Fruit fly (Drosophila melanogaster) whole organism: ENCODE results near the gene CG43901.

Source experiments
- CG8478 ChIP-seq: fragments of >200 bp; optimal IDR thresholded peaks from 2 replicates; lab custom pipeline; 2018; ENCODE audit warnings: inconsistent platforms
- Dll ChIP-seq: fragments of >200 bp; optimal IDR thresholded peaks from 2 replicates; lab custom pipeline; 2017
- EcR ChIP-seq, 2 experiments: fragments of >200 bp; optimal IDR thresholded peaks; 2 replicates each; lab custom pipeline; 2017; ENCODE audit warnings: missing biosample characterization in 2 of 2, missing genetic modification characterization in 2 of 2, missing genetic modification reagents in 2 of 2
- pan ChIP-seq: fragments of >200 bp; optimal IDR thresholded peaks from 2 replicates; lab custom pipeline; 2017
- psq ChIP-seq: fragments of >200 bp; optimal IDR thresholded peaks from 2 replicates; lab custom pipeline; 2017
- usp ChIP-seq: fragments of >200 bp; optimal IDR thresholded peaks from 2 replicates; lab custom pipeline; 2017; ENCODE audit warnings: missing biosample characterization, missing genetic modification characterization, mixed read lengths

CG43901 gene

DNA sequence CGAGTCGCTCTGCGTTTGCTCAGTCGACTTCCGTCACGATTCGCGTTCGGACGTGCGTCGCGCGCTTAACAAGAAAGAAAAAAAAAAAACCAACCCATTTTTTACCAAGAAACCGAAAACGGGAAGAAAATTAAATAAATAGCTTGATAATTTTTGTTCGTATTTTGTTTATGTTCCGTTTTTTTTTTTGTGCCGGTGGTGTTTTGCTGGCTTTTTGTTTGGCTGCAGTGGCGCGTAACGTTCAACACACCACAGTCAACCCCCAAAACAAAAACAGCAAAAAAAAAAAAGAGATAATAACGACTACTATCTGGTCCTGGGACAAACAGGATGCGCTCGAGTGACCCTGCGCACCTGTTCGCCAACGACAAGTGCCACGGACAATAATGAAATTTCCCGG lies at the start of gene CG43901:
Gene CG43901, plus strand, starts transcription at position 301 of the 400 bp plus-strand sequence.
- TF ChIP-seq usp (GFP tag; lab: Kevin White, UChicago) = no peak
- no peak for TF ChIP-seq psq (lab: Kevin White, UChicago)
- no peak for TF ChIP-seq CG8478 (lab: Kevin White, UChicago)
- TF ChIP-seq pan = no peak
- no peak for TF ChIP-seq EcR (GFP tag; optimal IDR thresholded peaks at IDR 0.05; lab: Kevin White, UChicago)
- TF ChIP-seq Dll (lab: Kevin White, UChicago) = no peak

DNA sequence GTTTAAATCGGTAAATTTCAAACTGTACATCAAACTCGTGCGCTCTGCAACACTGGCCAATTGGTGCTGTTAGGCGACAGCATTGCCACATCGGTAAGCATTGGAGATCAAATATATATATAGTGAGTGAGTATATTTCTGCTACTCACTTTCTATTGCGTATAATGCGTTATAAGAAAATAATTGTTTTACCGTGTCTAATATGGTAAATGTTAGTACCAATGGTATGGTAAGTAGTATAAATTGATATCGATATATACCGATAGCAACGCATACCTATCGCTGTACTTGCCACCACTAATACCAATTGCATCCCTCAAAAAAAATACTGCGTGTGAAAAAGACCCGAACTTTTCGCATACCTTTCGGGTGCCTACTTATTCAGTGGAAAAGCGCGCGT lies 48.2 kb upstream of the CG43901 start, which contains the start of the genes sofe and CG2186:
Gene sofe, minus strand, starts transcription at position 38 of the 400 bp plus-strand sequence.
Gene CG2186, plus strand, starts transcription at position 280 of the 400 bp plus-strand sequence.
- TF ChIP-seq EcR (GFP tag; optimal IDR thresholded peaks at IDR 0.05; lab: Kevin White, UChicago) (no peak), CG8478 (lab: Kevin White, UChicago) (no peak), psq (lab: Kevin White, UChicago) (no peak), Dll (lab: Kevin White, UChicago) (no peak), usp (GFP tag; lab: Kevin White, UChicago) (no peak), pan (no peak)

- TF ChIP-seq usp (GFP tag; lab: Kevin White, UChicago) (no peak), pan (no peak), CG8478 (lab: Kevin White, UChicago) (peak; percentile 67)
Observed at dm6 chrX:10857853-10858252, 47.7 kb upstream of the CG43901 start.

- TF ChIP-seq psq (lab: Kevin White, UChicago) (no peak), EcR (GFP tag; optimal IDR thresholded peaks at IDR 0.05; lab: Kevin White, UChicago) (no peak), CG8478 (lab: Kevin White, UChicago) (no peak), Dll (lab: Kevin White, UChicago) (no peak), pan (no peak), usp (GFP tag; lab: Kevin White, UChicago) (no peak)
Observed at dm6 chrX:10865580-10866331, 39.8 kb upstream of the CG43901 start.

DNA sequence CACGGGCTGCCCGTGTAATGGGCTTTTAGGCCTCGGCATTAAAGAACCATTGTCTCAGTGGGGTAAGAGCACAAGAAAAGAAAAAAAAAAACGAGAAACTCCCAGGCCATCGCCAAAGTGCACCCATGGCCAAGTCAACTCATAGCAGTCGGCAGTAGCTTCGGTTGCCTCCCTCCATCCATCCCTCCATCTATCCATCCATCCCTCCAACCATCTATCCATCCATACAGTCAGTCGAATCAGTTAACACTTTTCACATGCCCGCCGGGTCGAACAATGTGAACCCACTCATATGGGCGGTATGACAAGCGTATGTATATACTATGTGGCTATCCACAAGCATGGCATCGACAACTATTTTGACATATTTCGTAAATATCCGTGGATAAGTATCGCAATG lies 37.9 kb upstream of the CG43901 start:
- TF ChIP-seq usp (GFP tag; lab: Kevin White, UChicago) = no peak
- TF ChIP-seq CG8478 (lab: Kevin White, UChicago) = no peak
- TF ChIP-seq pan = no peak
- no peak for TF ChIP-seq Dll (lab: Kevin White, UChicago)
- TF ChIP-seq EcR (GFP tag; optimal IDR thresholded peaks at IDR 0.05; lab: Kevin White, UChicago) = no peak
- no peak for TF ChIP-seq psq (lab: Kevin White, UChicago)

- TF ChIP-seq pan (no peak), Dll (lab: Kevin White, UChicago) (no peak), usp (GFP tag; lab: Kevin White, UChicago) (no peak), CG8478 (lab: Kevin White, UChicago) (no peak), psq (lab: Kevin White, UChicago) (no peak), EcR (GFP tag; optimal IDR thresholded peaks at IDR 0.05; lab: Kevin White, UChicago) (no peak)
Observed at dm6 chrX:10869045-10869444, 36.5 kb upstream of the CG43901 start, which contains the start of gene CG2157. TSS of gene CG2157 (plus strand) at chrX:10869284.

DNA sequence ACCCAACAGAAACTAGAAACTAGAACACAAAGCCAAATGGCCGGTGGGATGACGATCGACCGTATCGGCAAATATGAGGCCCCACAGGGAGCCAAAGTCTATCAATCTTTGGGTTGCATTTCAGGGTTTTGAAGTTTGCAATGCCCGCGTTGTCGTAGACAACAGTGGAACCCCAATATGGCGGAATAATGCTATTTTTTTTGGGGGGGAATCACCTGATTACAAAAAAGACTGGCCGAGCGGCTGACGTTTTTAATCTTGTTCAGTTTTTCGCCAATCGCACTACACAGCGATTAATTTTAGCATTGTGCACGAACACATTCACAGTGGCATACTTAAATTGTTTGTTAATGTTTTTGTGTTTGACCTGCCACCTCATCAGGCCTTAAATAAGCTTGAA lies 29.1 kb upstream of the CG43901 start:
- TF ChIP-seq pan (no peak), psq (lab: Kevin White, UChicago) (no peak), EcR (GFP tag; optimal IDR thresholded peaks at IDR 0.05; lab: Kevin White, UChicago) (no peak), usp (GFP tag; lab: Kevin White, UChicago) (no peak), CG8478 (lab: Kevin White, UChicago) (no peak), Dll (lab: Kevin White, UChicago) (no peak)

- TF ChIP-seq EcR (GFP tag; optimal IDR thresholded peaks at IDR 0.05; lab: Kevin White, UChicago) (no peak), usp (GFP tag; lab: Kevin White, UChicago) (no peak), CG8478 (lab: Kevin White, UChicago) (no peak), psq (lab: Kevin White, UChicago) (no peak), Dll (lab: Kevin White, UChicago) (no peak), pan (no peak)
Observed at dm6 chrX:10877087-10877935, 28.3 kb upstream of the CG43901 start, which contains the start of gene CG1637. TSS of gene CG1637 (minus strand) at chrX:10877893.

DNA sequence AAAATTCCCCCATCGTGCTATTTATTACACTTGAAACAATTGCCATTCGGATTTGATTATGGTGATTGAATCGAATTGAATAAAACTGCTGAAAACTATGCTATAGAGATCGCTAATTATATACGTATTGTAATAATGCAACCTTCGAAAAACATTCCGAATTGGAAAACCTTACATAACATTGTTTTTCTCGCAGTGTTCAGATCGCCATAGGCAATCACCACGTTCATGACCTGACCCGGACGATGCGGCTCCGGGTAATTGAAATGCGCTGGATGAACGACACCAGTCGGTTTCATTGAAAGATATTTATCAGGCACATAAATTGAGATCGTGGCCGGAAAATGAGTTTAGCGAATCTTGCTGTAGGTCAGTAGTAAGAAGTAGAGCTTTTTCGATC lies 22.8 kb upstream of the CG43901 start:
- TF ChIP-seq psq (lab: Kevin White, UChicago) = no peak
- no peak for TF ChIP-seq usp (GFP tag; lab: Kevin White, UChicago)
- no peak for TF ChIP-seq Dll (lab: Kevin White, UChicago)
- TF ChIP-seq CG8478 (lab: Kevin White, UChicago) = no peak
- no peak for TF ChIP-seq EcR (GFP tag; optimal IDR thresholded peaks at IDR 0.05; lab: Kevin White, UChicago)
- no peak for TF ChIP-seq pan

- TF ChIP-seq psq (lab: Kevin White, UChicago) (no peak), Dll (lab: Kevin White, UChicago) (no peak)
Observed at dm6 chrX:10883740-10884139, 21.8 kb upstream of the CG43901 start.

dm6 chrX:10886418-10886817 lies 19.1 kb upstream of the CG43901 start:
- no peak for TF ChIP-seq EcR (GFP tag; optimal IDR thresholded peaks at IDR 0.05; lab: Kevin White, UChicago)
- TF ChIP-seq CG8478 (lab: Kevin White, UChicago) = no peak
- TF ChIP-seq Dll (lab: Kevin White, UChicago) = no peak
- TF ChIP-seq pan = no peak
- no peak for TF ChIP-seq usp (GFP tag; lab: Kevin White, UChicago)
- no peak for TF ChIP-seq psq (lab: Kevin White, UChicago)
